Worm (Caenorhabditis elegans) whole organism, L4 larva: ENCODE data around the gene tatn-1.

ENCODE experiments used
- D1046.2 ChIP-seq: fragments of 200-800 bp; sonication (Bioruptor generic); IDR thresholded peaks from 2 replicates; pipeline ENCODE4 v1.3.6; 2022; ENCODE audit warnings: missing genetic modification characterization, missing compliant biosample characterization
- F10B5.3 ChIP-seq: sonication (generic microtip); optimal IDR thresholded peaks from 2 replicates; lab custom pipeline; 2016; ENCODE audit warnings: mild to moderate bottlenecking, missing genetic modification characterization, missing compliant biosample characterization
- F37D6.2 ChIP-seq: sonication (generic microtip); optimal IDR thresholded peaks from 2 replicates; lab custom pipeline; 2016; ENCODE audit warnings: mild to moderate bottlenecking, missing genetic modification characterization, missing compliant biosample characterization
- R02D3.7 ChIP-seq: fragments of 150-350 bp; sonication (generic microtip); optimal IDR thresholded peaks from 3 replicates; lab custom pipeline; 2014; ENCODE audit warnings: missing biosample characterization, missing genetic modification characterization
- T26A8.4 ChIP-seq: fragments of 200-800 bp; sonication (Bioruptor generic); IDR thresholded peaks from 2 replicates; pipeline ENCODE4 v1.3.6; 2022; ENCODE audit warnings: missing genetic modification characterization, missing compliant biosample characterization
- Y48G9A.11 ChIP-seq: fragments of 200-800 bp; sonication (Bioruptor generic); IDR thresholded peaks from 2 replicates; pipeline ENCODE4 v1.3.6; 2022; ENCODE audit warnings: missing genetic modification reagents, missing genetic modification characterization, missing compliant biosample characterization
- aha-1 ChIP-seq: fragments of 150-350 bp; peaks from one replicate; lab custom pipeline; 2014; ENCODE audit warnings: missing biosample characterization, missing genetic modification characterization
- attf-4 ChIP-seq: sonication (generic microtip); optimal IDR thresholded peaks from 3 replicates; lab custom pipeline; 2017; ENCODE audit warnings: missing biosample characterization, missing genetic modification characterization
- ceh-28 ChIP-seq: fragments of 150-350 bp; optimal IDR thresholded peaks from 2 replicates; lab custom pipeline; 2014; ENCODE audit warnings: missing biosample characterization, missing genetic modification reagents, missing genetic modification characterization
- ceh-32 ChIP-seq: sonication (generic microtip); optimal IDR thresholded peaks from 2 replicates; lab custom pipeline; 2016; ENCODE audit warnings: mild to moderate bottlenecking, missing genetic modification characterization, missing compliant biosample characterization; ENCODE audit not compliant: poor library complexity
- ceh-62 ChIP-seq: sonication (generic microtip); optimal IDR thresholded peaks from 2 replicates; lab custom pipeline; 2017; ENCODE audit warnings: missing biosample characterization, missing genetic modification characterization
- daf-16 ChIP-seq, 3 experiments: sonication (generic microtip); optimal IDR thresholded peaks; 2 replicates each; lab custom pipeline; 2016 to 2017; ENCODE audit warnings: missing genetic modification characterization in 3 of 3, missing genetic modification reagents in 3 of 3, mild to moderate bottlenecking in 2 of 3, missing compliant biosample characterization in 2 of 3, missing biosample characterization in 1 of 3, moderate library complexity in 1 of 3
- dmd-8 ChIP-seq: fragments of 200-800 bp; sonication (Bioruptor generic); IDR thresholded peaks from 2 replicates; pipeline ENCODE4 v1.3.6; 2022; ENCODE audit warnings: missing genetic modification characterization, missing compliant biosample characterization
- dmd-9 ChIP-seq: fragments of 200-800 bp; sonication (Bioruptor generic); IDR thresholded peaks from 2 replicates; pipeline ENCODE4 v1.3.6; 2022; ENCODE audit warnings: missing genetic modification reagents, missing genetic modification characterization, missing compliant biosample characterization
- duxl-1 ChIP-seq: sonication (generic microtip); optimal IDR thresholded peaks from 2 replicates; lab custom pipeline; 2016; ENCODE audit warnings: mild to moderate bottlenecking, missing genetic modification characterization, moderate library complexity, missing compliant biosample characterization; ENCODE audit not compliant: poor library complexity
- dve-1 ChIP-seq: sonication (generic microtip); optimal IDR thresholded peaks from 2 replicates; lab custom pipeline; 2017; ENCODE audit warnings: antibody characterized with exemption, mild to moderate bottlenecking, missing genetic modification characterization, missing compliant biosample characterization; ENCODE audit not compliant: insufficient read depth
- gei-8 ChIP-seq: fragments of 200-800 bp; sonication (Bioruptor generic); optimal IDR thresholded peaks from 2 replicates; lab custom pipeline; 2018; ENCODE audit warnings: mild to moderate bottlenecking, missing genetic modification characterization, missing compliant biosample characterization
- hif-1 ChIP-seq, 2 experiments: sonication (generic microtip); optimal IDR thresholded peaks; 2 replicates each; lab custom pipeline; 2016 to 2017; ENCODE audit warnings: missing compliant biosample characterization in 2 of 2, missing genetic modification characterization in 2 of 2, missing genetic modification reagents in 2 of 2, missing genotype in 2 of 2, mild to moderate bottlenecking in 1 of 2
- hlh-11 ChIP-seq: fragments of 200-800 bp; sonication (Bioruptor generic); optimal IDR thresholded peaks from 2 replicates; lab custom pipeline; 2018; ENCODE audit warnings: mild to moderate bottlenecking, missing genetic modification characterization, missing compliant biosample characterization
- hmg-1.1 ChIP-seq: fragments of 200-800 bp; sonication (Bioruptor generic); IDR thresholded peaks from 2 replicates; pipeline ENCODE4 v1.3.6; 2022; ENCODE audit warnings: missing genetic modification reagents, missing genetic modification characterization, missing compliant biosample characterization
- lin-13 ChIP-seq: fragments of 150-350 bp; optimal IDR thresholded peaks from 2 replicates; lab custom pipeline; 2014; ENCODE audit warnings: missing biosample characterization, missing genetic modification reagents, missing genetic modification characterization
- lin-15B ChIP-seq: fragments of 150-350 bp; sonication (generic microtip); optimal IDR thresholded peaks from 3 replicates; lab custom pipeline; 2014; ENCODE audit warnings: missing biosample characterization, missing genetic modification characterization
- lin-29 ChIP-seq: fragments of 200-800 bp; sonication (Bioruptor generic); IDR thresholded peaks from 2 replicates; pipeline ENCODE4 v1.3.6; 2022; ENCODE audit warnings: missing genetic modification reagents, missing genetic modification characterization, missing compliant biosample characterization
- lsy-2 ChIP-seq, 2 experiments: fragments of 150-350 bp in 1 of 2; sonication (generic microtip) in 1 of 2; optimal IDR thresholded peaks; 2 replicates each; lab custom pipeline; 2014 to 2017; ENCODE audit warnings: missing biosample characterization in 2 of 2, missing genetic modification characterization in 2 of 2
- madf-5 ChIP-seq, 2 experiments: fragments of 200-800 bp; sonication (Bioruptor generic); IDR thresholded peaks; 2 replicates each; pipeline ENCODE4 v1.3.6; 2022; ENCODE audit warnings: missing compliant biosample characterization in 2 of 2, missing genetic modification characterization in 2 of 2
- mdl-1 ChIP-seq, 2 experiments: fragments of 150-350 bp in 1 of 2; sonication (generic microtip) in 1 of 2; optimal IDR thresholded peaks; 2 replicates each; lab custom pipeline; 2014 to 2017; ENCODE audit warnings: missing biosample characterization in 2 of 2, missing genetic modification characterization in 2 of 2
- mes-2 ChIP-seq: sonication (generic microtip); optimal IDR thresholded peaks from 2 replicates; lab custom pipeline; 2016; ENCODE audit warnings: missing genotype, mild to moderate bottlenecking, missing genetic modification characterization, missing compliant biosample characterization; ENCODE audit not compliant: poor library complexity, severe bottlenecking
- mxl-3 ChIP-seq: fragments of 200-800 bp; sonication (Bioruptor generic); optimal IDR thresholded peaks from 2 replicates; lab custom pipeline; 2018; ENCODE audit warnings: mild to moderate bottlenecking, missing genetic modification characterization, missing compliant biosample characterization
- nhr-102 ChIP-seq: sonication (generic microtip); optimal IDR thresholded peaks from 2 replicates; lab custom pipeline; 2016; ENCODE audit warnings: mild to moderate bottlenecking, missing genetic modification characterization, moderate library complexity, missing compliant biosample characterization
- nhr-11 ChIP-seq: fragments of 150-350 bp; optimal IDR thresholded peaks from 2 replicates; lab custom pipeline; 2014; ENCODE audit warnings: missing biosample characterization, missing genetic modification characterization
- nhr-28 ChIP-seq: fragments of 150-350 bp; optimal IDR thresholded peaks from 2 replicates; lab custom pipeline; 2014; ENCODE audit warnings: missing biosample characterization, missing genetic modification characterization
- nhr-42 ChIP-seq: fragments of 200-800 bp; sonication (Bioruptor generic); IDR thresholded peaks from 2 replicates; pipeline ENCODE4 v1.3.6; 2022; ENCODE audit warnings: missing genetic modification characterization, missing compliant biosample characterization
- nhr-48 ChIP-seq: sonication (generic microtip); optimal IDR thresholded peaks from 2 replicates; lab custom pipeline; 2016; ENCODE audit warnings: mild to moderate bottlenecking, missing genetic modification characterization, missing compliant biosample characterization
- php-3 ChIP-seq: fragments of 200-800 bp; sonication (Bioruptor generic); IDR thresholded peaks from 2 replicates; pipeline ENCODE4 v1.3.6; 2022; ENCODE audit warnings: missing genetic modification reagents, missing genetic modification characterization, missing compliant biosample characterization
- rbr-2 ChIP-seq: sonication (generic microtip); optimal IDR thresholded peaks from 2 replicates; lab custom pipeline; 2016; ENCODE audit warnings: missing genotype, missing genetic modification characterization, missing compliant biosample characterization
- saeg-2 ChIP-seq: fragments of 200-800 bp; sonication (Bioruptor generic); IDR thresholded peaks from 2 replicates; pipeline ENCODE4 v1.3.6; 2022; ENCODE audit warnings: missing genetic modification reagents, missing genetic modification characterization, missing compliant biosample characterization
- spr-3 ChIP-seq: fragments of 200-800 bp; sonication (Bioruptor generic); optimal IDR thresholded peaks from 2 replicates; lab custom pipeline; 2018; ENCODE audit warnings: mild to moderate bottlenecking, missing genetic modification characterization, missing compliant biosample characterization
- unc-62 ChIP-seq, 3 experiments: fragments of 150-350 bp in 1 of 3; sonication (generic microtip); optimal IDR thresholded peaks in 2 of 3; peaks in 1 of 3; 1 replicate in 1 of 3; 2 replicates in 2 of 3; lab custom pipeline; 2014 to 2017; ENCODE audit warnings: missing biosample characterization in 3 of 3, missing genetic modification characterization in 3 of 3, missing genetic modification reagents in 3 of 3, missing genotype in 1 of 3
- zfp-3 ChIP-seq: fragments of 200-800 bp; sonication (Bioruptor generic); conservative IDR thresholded peaks from 2 replicates; pipeline ENCODE4 v1.3.6; 2022; ENCODE audit warnings: missing genetic modification reagents, missing genetic modification characterization, missing compliant biosample characterization
- zip-2 ChIP-seq: fragments of 150-350 bp; optimal IDR thresholded peaks from 2 replicates; lab custom pipeline; 2014; ENCODE audit warnings: missing biosample characterization, missing genetic modification characterization

The tatn-1 gene

DNA sequence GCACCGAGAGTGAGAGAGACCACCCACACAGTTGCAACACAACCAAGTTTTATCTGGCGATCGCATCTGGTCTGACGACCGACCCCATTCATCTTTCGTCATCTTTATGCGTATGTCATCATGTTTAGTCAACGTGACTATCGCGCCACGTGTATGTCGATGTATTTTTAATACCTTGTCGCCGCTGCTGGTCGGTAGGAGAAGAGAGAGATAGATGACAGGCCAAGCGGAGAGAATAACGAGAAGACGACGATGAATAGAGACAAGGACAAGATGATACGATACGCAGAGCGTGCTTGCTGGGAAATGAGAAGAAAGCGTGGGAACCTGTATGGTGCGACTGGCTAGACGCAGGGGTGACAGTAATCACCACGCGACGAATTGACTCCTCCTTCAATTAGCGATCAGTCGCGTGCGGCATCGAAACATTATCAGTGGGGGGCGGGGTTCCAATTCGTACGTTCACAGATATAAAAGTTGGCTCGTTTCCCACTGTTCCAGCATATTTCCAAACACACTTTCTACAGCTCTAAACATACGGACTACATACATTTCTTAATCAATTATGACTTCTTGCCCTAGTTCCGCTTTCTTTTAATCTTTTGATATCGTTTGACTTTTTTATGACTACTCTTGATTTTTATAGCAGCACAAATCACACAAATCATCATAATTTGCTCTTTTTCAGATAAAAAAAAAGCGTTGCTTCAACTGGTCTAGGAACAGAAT is at the start of gene tatn-1 (continued):
- no peak for TF ChIP-seq lin-15B (tag; lab: Kevin White, UChicago)
- TF ChIP-seq R02D3.7 = no peak
- no peak for TF ChIP-seq nhr-11 (tag; lab: Kevin White, UChicago)
- TF ChIP-seq F10B5.3 (tag; lab: Kevin White, UChicago) = no peak
- no peak for TF ChIP-seq Y48G9A.11 (GFP tag; lab: Robert Waterston, UW)
- peak; percentile 80 for TF ChIP-seq gei-8 (GFP tag; lab: Kevin White, UChicago)
- TF ChIP-seq zip-2 (tag; lab: Kevin White, UChicago) = no peak

ce11 chrX:14743210-14743609 is 47.6 kb upstream of the tatn-1 start:
- peak; percentile 59 for TF ChIP-seq nhr-102 (tag; lab: Kevin White, UChicago)
- peak; percentile 56 for TF ChIP-seq dve-1 (tag; lab: Kevin White, UChicago)
- peak in 1 of 2 experiments; percentile 45 for TF ChIP-seq daf-16 (GFP tag; optimal IDR thresholded peaks at IDR 0.05; lab: Kevin White, UChicago)
- TF ChIP-seq daf-16 (tag; optimal IDR thresholded peaks at IDR 0.05; lab: Kevin White, UChicago) = no peak
- 0 out of 2 replicates have a peak, but pooled peaks have one; percentile 42 for TF ChIP-seq nhr-42 (GFP tag; lab: Robert Waterston, UW)
- TF ChIP-seq hlh-11 (tag; lab: Kevin White, UChicago) = no peak
- no peak for TF ChIP-seq php-3
- TF ChIP-seq duxl-1 (tag; lab: Kevin White, UChicago) = peak; percentile 22
- peak; percentile 82 for TF ChIP-seq T26A8.4 (GFP tag; lab: Robert Waterston, UW)
- TF ChIP-seq hmg-1.1 (GFP tag; lab: Robert Waterston, UW) = no peak
- TF ChIP-seq nhr-48 (tag; lab: Kevin White, UChicago) = peak; percentile 9
- no peak for TF ChIP-seq D1046.2
- TF ChIP-seq F37D6.2 (tag; lab: Kevin White, UChicago) = peak; percentile 21

ce11 chrX:14743780-14744179 is 47.0 kb upstream of the tatn-1 start, which contains the start of gene C05G5.7:
C05G5.7 (minus strand) TSS chrX:14743780.
- TF ChIP-seq unc-62 (GFP tag; optimal IDR thresholded peaks at IDR 0.05 in 1 of 2; lab: Kevin White, UChicago) (peak in 1 of 2 experiments; percentile 97), unc-62 (tag; optimal IDR thresholded peaks at IDR 0.05; lab: Kevin White, UChicago) (no peak), lin-29 (no peak)

ce11 chrX:14744496-14744895 is 46.3 kb upstream of the tatn-1 start:
- peak; percentile 8 for TF ChIP-seq ceh-32 (tag; lab: Kevin White, UChicago)
- no peak for TF ChIP-seq unc-62 (GFP tag; optimal IDR thresholded peaks at IDR 0.05 in 1 of 2; lab: Kevin White, UChicago)
- TF ChIP-seq unc-62 (tag; optimal IDR thresholded peaks at IDR 0.05; lab: Kevin White, UChicago) = no peak
- TF ChIP-seq aha-1 (tag; lab: Kevin White, UChicago) = peak; percentile 24
- TF ChIP-seq spr-3 (GFP tag; lab: Kevin White, UChicago) = no peak
- no peak for TF ChIP-seq dmd-8
- TF ChIP-seq mes-2 (tag; lab: Kevin White, UChicago) = peak; percentile 6
- no peak for TF ChIP-seq lin-13 (GFP tag; lab: Kevin White, UChicago)
- TF ChIP-seq hif-1 (tag; optimal IDR thresholded peaks at IDR 0.05; lab: Kevin White, UChicago) = peak in 1 of 2 experiments; percentile 56
- TF ChIP-seq madf-5 (GFP tag; IDR thresholded peaks at IDR 0.05; lab: Robert Waterston, UW) = no peak
- TF ChIP-seq lin-15B (tag; lab: Kevin White, UChicago) = no peak
- TF ChIP-seq rbr-2 (tag; lab: Kevin White, UChicago) = peak; percentile 36
- TF ChIP-seq ceh-28 (tag; lab: Kevin White, UChicago) = no peak
- TF ChIP-seq lsy-2 (tag; optimal IDR thresholded peaks at IDR 0.05; lab: Kevin White, UChicago) = peak in 1 of 2 experiments; percentile 3
- TF ChIP-seq dve-1 (tag; lab: Kevin White, UChicago) = peak; percentile 21
- peak; percentile 49; the same call in 1 of the 2 replicates for TF ChIP-seq T26A8.4 (GFP tag; lab: Robert Waterston, UW)
- peak; percentile 70 for TF ChIP-seq php-3
- TF ChIP-seq nhr-28 = peak; percentile 11
- no peak for TF ChIP-seq mxl-3
- peak in 1 of 2 experiments; percentile 39 for TF ChIP-seq daf-16 (GFP tag; optimal IDR thresholded peaks at IDR 0.05; lab: Kevin White, UChicago)
- TF ChIP-seq daf-16 (tag; optimal IDR thresholded peaks at IDR 0.05; lab: Kevin White, UChicago) = peak; percentile 82
- TF ChIP-seq attf-4 (tag; lab: Kevin White, UChicago) = no peak
- TF ChIP-seq D1046.2 = peak; percentile 50; the same call in 1 of the 2 replicates
- peak; percentile 84 for TF ChIP-seq hlh-11 (tag; lab: Kevin White, UChicago)
- no peak for TF ChIP-seq dmd-9 (GFP tag; lab: Robert Waterston, UW)
- TF ChIP-seq zfp-3 (GFP tag; lab: Robert Waterston, UW) = no peak
- peak; percentile 60; the same call in 1 of the 2 replicates for TF ChIP-seq hmg-1.1 (GFP tag; lab: Robert Waterston, UW)
- TF ChIP-seq ceh-62 (tag; lab: Kevin White, UChicago) = no peak
- TF ChIP-seq mdl-1 (tag; optimal IDR thresholded peaks at IDR 0.05; lab: Kevin White, UChicago) = peak in 1 of 2 experiments; percentile 40
- TF ChIP-seq saeg-2 (GFP tag; lab: Robert Waterston, UW) = no peak
